Worm (Caenorhabditis elegans) whole organism, L3 larva: ENCODE results near the gene ucr-1.

Experiments used
- ama-1 ChIP-seq: fragments of 150-350 bp; optimal IDR thresholded peaks from 2 replicates; lab custom pipeline; 2018
- egl-27 ChIP-seq: sonication (generic microtip); optimal IDR thresholded peaks from 4 replicates; lab custom pipeline; 2017; ENCODE audit warnings: missing biosample characterization, missing genetic modification reagents, missing genetic modification characterization
- mdl-1 ChIP-seq: fragments of 150-350 bp; optimal IDR thresholded peaks from 2 replicates; lab custom pipeline; 2014; ENCODE audit warnings: missing biosample characterization, missing genetic modification characterization
- nfya-1 ChIP-seq: sonication (generic microtip); optimal IDR thresholded peaks from 2 replicates; lab custom pipeline; 2017; ENCODE audit warnings: missing genetic modification characterization, mild to moderate bottlenecking, missing compliant biosample characterization, antibody characterized with exemption, moderate library complexity; ENCODE audit not compliant: insufficient read depth
- nhr-28 ChIP-seq: fragments of 150-350 bp; optimal IDR thresholded peaks from 2 replicates; lab custom pipeline; 2014; ENCODE audit warnings: missing biosample characterization, missing genetic modification characterization
- pqm-1 ChIP-seq: fragments of 150-350 bp; optimal IDR thresholded peaks from 2 replicates; lab custom pipeline; 2017; ENCODE audit warnings: missing biosample characterization, missing genetic modification characterization, inconsistent platforms

DNA sequence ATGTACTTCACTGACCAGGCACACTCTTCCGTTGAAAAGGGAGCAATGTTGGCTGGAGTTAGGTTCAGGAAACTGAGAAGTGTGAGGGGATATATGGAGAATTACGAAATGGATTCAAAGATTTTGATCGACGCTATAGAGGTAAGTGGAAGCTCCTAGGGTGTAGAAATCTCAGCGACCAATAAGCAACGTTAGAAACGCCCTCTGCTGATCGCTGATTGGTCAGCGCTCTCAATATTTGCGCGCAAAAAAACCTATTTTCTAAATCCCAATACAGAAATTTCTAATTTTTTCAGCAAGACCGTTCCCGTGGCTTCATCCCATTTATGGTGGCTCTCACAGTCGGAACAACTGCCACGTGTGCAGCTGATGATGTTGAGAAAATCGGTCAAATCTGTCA is 23.7 kb downstream of the ucr-1 start:
- TF ChIP-seq ama-1, result no peak
- no peak for TF ChIP-seq egl-27 (tag; lab: Kevin White, UChicago)
- TF ChIP-seq pqm-1 (tag; lab: Kevin White, UChicago), result no peak
- no peak for TF ChIP-seq nhr-28
- no peak for TF ChIP-seq mdl-1
- peak; percentile 56 for TF ChIP-seq nfya-1
